Worm (Caenorhabditis elegans) whole organism, L4 larva: Measurements from ENCODE around the gene F54E7.9.

ENCODE experiments used
- F10B5.3 ChIP-seq: sonication (generic microtip); optimal IDR thresholded peaks from 2 replicates; lab custom pipeline; 2016; ENCODE audit warnings: mild to moderate bottlenecking, missing genetic modification characterization, missing compliant biosample characterization
- F26F4.8 ChIP-seq: fragments of 200-800 bp; sonication (Bioruptor generic); conservative IDR thresholded peaks from 2 replicates; pipeline ENCODE4 v1.3.6; 2022; ENCODE audit warnings: missing genetic modification characterization, missing compliant biosample characterization
- F37D6.2 ChIP-seq: sonication (generic microtip); optimal IDR thresholded peaks from 2 replicates; lab custom pipeline; 2016; ENCODE audit warnings: mild to moderate bottlenecking, missing genetic modification characterization, missing compliant biosample characterization
- F44E2.7 ChIP-seq: fragments of 200-800 bp; sonication (Bioruptor generic); IDR thresholded peaks from 2 replicates; pipeline ENCODE4 v2.1.2; 2022; ENCODE audit warnings: missing genetic modification characterization, missing compliant biosample characterization
- F49E8.2 ChIP-seq: sonication (generic microtip); optimal IDR thresholded peaks from 2 replicates; lab custom pipeline; 2016; ENCODE audit warnings: missing compliant biosample characterization, mild to moderate bottlenecking, missing genetic modification characterization, borderline replicate concordance
- T20F7.1 ChIP-seq: fragments of 200-800 bp; sonication (Bioruptor generic); optimal IDR thresholded peaks from 2 replicates; lab custom pipeline; 2018; ENCODE audit warnings: mild to moderate bottlenecking, missing genetic modification characterization, missing compliant biosample characterization
- Y105C5A.15 ChIP-seq: fragments of 200-800 bp; sonication (Bioruptor generic); IDR thresholded peaks from 2 replicates; pipeline ENCODE4 v1.3.6; 2022; ENCODE audit warnings: missing genetic modification characterization, missing compliant biosample characterization
- Y48G9A.11 ChIP-seq: fragments of 200-800 bp; sonication (Bioruptor generic); IDR thresholded peaks from 2 replicates; pipeline ENCODE4 v1.3.6; 2022; ENCODE audit warnings: missing genetic modification reagents, missing genetic modification characterization, missing compliant biosample characterization
- Y75B8A.6 ChIP-seq: fragments of 200-800 bp; sonication (Bioruptor generic); IDR thresholded peaks from 2 replicates; pipeline ENCODE4 v1.3.6; 2022; ENCODE audit warnings: missing genetic modification reagents, missing genetic modification characterization, missing compliant biosample characterization
- ZK546.5 ChIP-seq, 2 experiments: sonication (generic microtip); optimal IDR thresholded peaks; 2 replicates each; lab custom pipeline; 2017; ENCODE audit warnings: missing biosample characterization in 2 of 2, missing genetic modification characterization in 2 of 2
- aly-2 ChIP-seq: sonication (generic microtip); optimal IDR thresholded peaks from 2 replicates; lab custom pipeline; 2018; ENCODE audit warnings: missing biosample characterization, missing genetic modification characterization
- ceh-62 ChIP-seq: sonication (generic microtip); optimal IDR thresholded peaks from 2 replicates; lab custom pipeline; 2017; ENCODE audit warnings: missing biosample characterization, missing genetic modification characterization
- ceh-82 ChIP-seq: sonication (generic microtip); optimal IDR thresholded peaks from 2 replicates; lab custom pipeline; 2017; ENCODE audit warnings: missing biosample characterization, missing genetic modification characterization
- ces-1 ChIP-seq: fragments of 150-350 bp; sonication (generic microtip); optimal IDR thresholded peaks from 4 replicates; lab custom pipeline; 2014; ENCODE audit warnings: missing biosample characterization, missing genetic modification reagents, missing genetic modification characterization
- cey-2 ChIP-seq: sonication (generic microtip); optimal IDR thresholded peaks from 3 replicates; lab custom pipeline; 2017; ENCODE audit warnings: missing genetic modification characterization, mild to moderate bottlenecking, missing compliant biosample characterization, antibody characterized with exemption, borderline replicate concordance; ENCODE audit not compliant: insufficient read depth
- ctbp-1 ChIP-seq: fragments of 200-800 bp; sonication (Bioruptor generic); IDR thresholded peaks from 2 replicates; pipeline ENCODE4 v1.3.6; 2022; ENCODE audit warnings: missing genetic modification reagents, missing genetic modification characterization, missing compliant biosample characterization
- daf-16 ChIP-seq, 3 experiments: sonication (generic microtip); optimal IDR thresholded peaks; 2 replicates each; lab custom pipeline; 2016 to 2017; ENCODE audit warnings: missing genetic modification characterization in 3 of 3, missing genetic modification reagents in 3 of 3, mild to moderate bottlenecking in 2 of 3, missing compliant biosample characterization in 2 of 3, missing biosample characterization in 1 of 3, moderate library complexity in 1 of 3
- daf-8 ChIP-seq: fragments of 200-800 bp; sonication (Bioruptor generic); IDR thresholded peaks from 2 replicates; pipeline ENCODE4 v1.3.6; 2022; ENCODE audit warnings: missing genetic modification characterization, missing compliant biosample characterization
- dmd-9 ChIP-seq: fragments of 200-800 bp; sonication (Bioruptor generic); IDR thresholded peaks from 2 replicates; pipeline ENCODE4 v1.3.6; 2022; ENCODE audit warnings: missing genetic modification reagents, missing genetic modification characterization, missing compliant biosample characterization
- dpl-1 ChIP-seq: fragments of 150-350 bp; optimal IDR thresholded peaks from 2 replicates; lab custom pipeline; 2014; ENCODE audit warnings: missing biosample characterization, missing genetic modification reagents, missing genetic modification characterization
- egl-43 ChIP-seq: fragments of 200-800 bp; sonication (Bioruptor generic); IDR thresholded peaks from 2 replicates; pipeline ENCODE4 v1.3.6; 2022; ENCODE audit warnings: missing genetic modification reagents, missing genetic modification characterization, missing compliant biosample characterization
- fkh-10 ChIP-seq: fragments of 150-350 bp; optimal IDR thresholded peaks from 2 replicates; lab custom pipeline; 2014; ENCODE audit warnings: missing biosample characterization, missing genetic modification reagents, missing genetic modification characterization
- gei-8 ChIP-seq: fragments of 200-800 bp; sonication (Bioruptor generic); optimal IDR thresholded peaks from 2 replicates; lab custom pipeline; 2018; ENCODE audit warnings: mild to moderate bottlenecking, missing genetic modification characterization, missing compliant biosample characterization
- hlh-11 ChIP-seq: fragments of 200-800 bp; sonication (Bioruptor generic); optimal IDR thresholded peaks from 2 replicates; lab custom pipeline; 2018; ENCODE audit warnings: mild to moderate bottlenecking, missing genetic modification characterization, missing compliant biosample characterization
- hlh-30 ChIP-seq: sonication (generic microtip); optimal IDR thresholded peaks from 2 replicates; lab custom pipeline; 2017; ENCODE audit warnings: antibody characterized with exemption, mild to moderate bottlenecking, missing genetic modification characterization, missing compliant biosample characterization; ENCODE audit not compliant: insufficient read depth
- lin-13 ChIP-seq: fragments of 150-350 bp; optimal IDR thresholded peaks from 2 replicates; lab custom pipeline; 2014; ENCODE audit warnings: missing biosample characterization, missing genetic modification reagents, missing genetic modification characterization
- lin-29 ChIP-seq: fragments of 200-800 bp; sonication (Bioruptor generic); IDR thresholded peaks from 2 replicates; pipeline ENCODE4 v1.3.6; 2022; ENCODE audit warnings: missing genetic modification reagents, missing genetic modification characterization, missing compliant biosample characterization
- lin-38 ChIP-seq: fragments of 200-800 bp; sonication (Bioruptor generic); IDR thresholded peaks from 2 replicates; pipeline ENCODE4 v1.3.6; 2022; ENCODE audit warnings: missing genetic modification reagents, missing genetic modification characterization, missing compliant biosample characterization
- lsy-2 ChIP-seq, 2 experiments: fragments of 150-350 bp in 1 of 2; sonication (generic microtip) in 1 of 2; optimal IDR thresholded peaks; 2 replicates each; lab custom pipeline; 2014 to 2017; ENCODE audit warnings: missing biosample characterization in 2 of 2, missing genetic modification characterization in 2 of 2
- madf-9 ChIP-seq: fragments of 200-800 bp; sonication (Bioruptor generic); conservative IDR thresholded peaks from 2 replicates; pipeline ENCODE4 v1.3.6; 2022; ENCODE audit warnings: missing genetic modification reagents, missing genetic modification characterization, missing compliant biosample characterization
- mes-2 ChIP-seq: sonication (generic microtip); optimal IDR thresholded peaks from 2 replicates; lab custom pipeline; 2016; ENCODE audit warnings: missing genotype, mild to moderate bottlenecking, missing genetic modification characterization, missing compliant biosample characterization; ENCODE audit not compliant: poor library complexity, severe bottlenecking
- mxl-3 ChIP-seq: fragments of 200-800 bp; sonication (Bioruptor generic); optimal IDR thresholded peaks from 2 replicates; lab custom pipeline; 2018; ENCODE audit warnings: mild to moderate bottlenecking, missing genetic modification characterization, missing compliant biosample characterization
- nhr-10 ChIP-seq: fragments of 150-350 bp; optimal IDR thresholded peaks from 2 replicates; lab custom pipeline; 2014; ENCODE audit warnings: missing biosample characterization, missing genetic modification characterization
- nhr-11 ChIP-seq: fragments of 150-350 bp; optimal IDR thresholded peaks from 2 replicates; lab custom pipeline; 2014; ENCODE audit warnings: missing biosample characterization, missing genetic modification characterization
- nhr-42 ChIP-seq: fragments of 200-800 bp; sonication (Bioruptor generic); IDR thresholded peaks from 2 replicates; pipeline ENCODE4 v1.3.6; 2022; ENCODE audit warnings: missing genetic modification characterization, missing compliant biosample characterization
- nhr-6 ChIP-seq: fragments of 150-350 bp; optimal IDR thresholded peaks from 2 replicates; lab custom pipeline; 2014; ENCODE audit warnings: missing biosample characterization, missing genetic modification characterization
- nhr-76 ChIP-seq: fragments of 150-350 bp; optimal IDR thresholded peaks from 2 replicates; lab custom pipeline; 2014; ENCODE audit warnings: missing biosample characterization, missing genetic modification characterization
- nhr-77 ChIP-seq: fragments of 150-350 bp; optimal IDR thresholded peaks from 2 replicates; lab custom pipeline; 2014; ENCODE audit warnings: missing biosample characterization, missing genetic modification characterization
- php-3 ChIP-seq: fragments of 200-800 bp; sonication (Bioruptor generic); IDR thresholded peaks from 2 replicates; pipeline ENCODE4 v1.3.6; 2022; ENCODE audit warnings: missing genetic modification reagents, missing genetic modification characterization, missing compliant biosample characterization
- pqm-1 ChIP-seq: sonication (generic microtip); optimal IDR thresholded peaks from 2 replicates; lab custom pipeline; 2017; ENCODE audit warnings: missing biosample characterization, missing genetic modification characterization
- saeg-2 ChIP-seq: fragments of 200-800 bp; sonication (Bioruptor generic); IDR thresholded peaks from 2 replicates; pipeline ENCODE4 v1.3.6; 2022; ENCODE audit warnings: missing genetic modification reagents, missing genetic modification characterization, missing compliant biosample characterization
- set-16 ChIP-seq: fragments of 200-800 bp; sonication (Bioruptor generic); IDR thresholded peaks from 2 replicates; pipeline ENCODE4 v1.3.6; 2022; ENCODE audit warnings: missing genetic modification reagents, missing genetic modification characterization, missing compliant biosample characterization
- skn-1 ChIP-seq: fragments of 150-350 bp; optimal IDR thresholded peaks from 2 replicates; lab custom pipeline; 2014; ENCODE audit warnings: missing biosample characterization, missing genetic modification characterization
- unc-130 ChIP-seq: sonication (generic microtip); optimal IDR thresholded peaks from 2 replicates; lab custom pipeline; 2016; ENCODE audit warnings: missing genetic modification reagents, missing genetic modification characterization, missing compliant biosample characterization
- zag-1 ChIP-seq: fragments of 150-350 bp; optimal IDR thresholded peaks from 2 replicates; lab custom pipeline; 2014; ENCODE audit warnings: missing biosample characterization, missing genetic modification characterization
- zfp-3 ChIP-seq: fragments of 200-800 bp; sonication (Bioruptor generic); conservative IDR thresholded peaks from 2 replicates; pipeline ENCODE4 v1.3.6; 2022; ENCODE audit warnings: missing genetic modification reagents, missing genetic modification characterization, missing compliant biosample characterization
- zip-2 ChIP-seq: fragments of 150-350 bp; optimal IDR thresholded peaks from 2 replicates; lab custom pipeline; 2014; ENCODE audit warnings: missing biosample characterization, missing genetic modification characterization

Gene F54E7.9

DNA sequence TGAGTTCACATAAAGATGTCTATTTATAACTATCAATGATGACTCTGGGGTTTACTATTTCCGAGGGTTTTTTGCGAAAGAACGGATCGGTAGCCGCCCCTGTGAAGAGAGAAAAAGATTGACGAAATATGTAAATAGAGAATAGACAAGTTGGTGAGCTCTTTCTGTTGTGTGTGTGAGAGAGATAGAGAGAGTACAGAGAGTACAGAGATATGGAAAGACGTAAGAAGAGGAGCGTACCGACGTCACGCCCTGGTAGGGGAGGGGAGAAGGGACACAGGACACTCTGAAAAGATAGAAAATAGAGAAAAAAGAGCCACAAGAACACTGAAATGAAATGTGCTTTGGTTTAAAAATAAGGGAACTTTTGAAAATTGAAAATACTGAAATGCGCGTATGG lies 10.6 kb upstream of the F54E7.9 start (continued):
- no peak for TF ChIP-seq zfp-3
- TF ChIP-seq nhr-77 (tag; lab: Kevin White, UChicago) = no peak
- TF ChIP-seq egl-43 (GFP tag; lab: Robert Waterston, UW) = no peak
- no peak for TF ChIP-seq F44E2.7 (GFP tag; lab: Robert Waterston, UW)
- no peak for TF ChIP-seq mxl-3 (GFP tag; lab: Kevin White, UChicago)
- TF ChIP-seq, all 104 proteins: peak for 18

DNA sequence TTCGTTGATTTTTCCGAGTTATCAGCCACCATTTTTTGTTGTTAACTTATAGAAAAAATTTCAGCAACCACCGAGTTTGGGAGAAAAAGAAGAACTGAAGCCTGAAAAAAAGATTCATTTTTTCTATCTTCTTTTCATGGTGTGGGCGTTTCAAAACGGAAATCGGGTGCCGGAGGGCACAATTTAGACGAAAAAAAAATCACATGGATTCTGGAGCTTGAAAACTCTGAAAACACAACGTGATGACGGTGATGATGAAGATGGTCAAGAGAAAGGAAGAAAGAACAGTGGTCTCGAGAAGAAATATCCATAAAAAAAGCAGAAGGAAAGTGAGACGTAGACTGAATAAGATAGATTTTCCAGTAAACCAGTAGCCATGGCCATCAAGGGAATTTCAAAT lies 6.3 kb upstream of the F54E7.9 start, which contains the start of gene rcan-1:
rcan-1 (minus strand) TSS at position 101 of the 400 bp plus-strand sequence.
- TF ChIP-seq php-3 (GFP tag; lab: Robert Waterston, UW) (no peak), Y105C5A.15 (GFP tag; lab: Robert Waterston, UW) (no peak), ctbp-1 (no peak), mes-2 (tag; lab: Kevin White, UChicago) (no peak), F37D6.2 (tag; lab: Kevin White, UChicago) (no peak), Y48G9A.11 (GFP tag; lab: Robert Waterston, UW) (no peak), Y75B8A.6 (GFP tag; lab: Robert Waterston, UW) (no peak), F10B5.3 (tag; lab: Kevin White, UChicago) (no peak), pqm-1 (tag; lab: Kevin White, UChicago) (no peak), unc-130 (GFP tag; lab: Kevin White, UChicago) (no peak), saeg-2 (GFP tag; lab: Robert Waterston, UW) (no peak), cey-2 (no peak), ces-1 (GFP tag; lab: Kevin White, UChicago) (no peak), dpl-1 (GFP tag; lab: Kevin White, UChicago) (no peak), nhr-11 (tag; lab: Kevin White, UChicago) (no peak), ceh-62 (tag; lab: Kevin White, UChicago) (no peak), set-16 (GFP tag; lab: Robert Waterston, UW) (no peak), nhr-6 (tag; lab: Kevin White, UChicago) (no peak), hlh-30 (no peak)
- TF ChIP-seq, all 104 proteins: peak for 0

DNA sequence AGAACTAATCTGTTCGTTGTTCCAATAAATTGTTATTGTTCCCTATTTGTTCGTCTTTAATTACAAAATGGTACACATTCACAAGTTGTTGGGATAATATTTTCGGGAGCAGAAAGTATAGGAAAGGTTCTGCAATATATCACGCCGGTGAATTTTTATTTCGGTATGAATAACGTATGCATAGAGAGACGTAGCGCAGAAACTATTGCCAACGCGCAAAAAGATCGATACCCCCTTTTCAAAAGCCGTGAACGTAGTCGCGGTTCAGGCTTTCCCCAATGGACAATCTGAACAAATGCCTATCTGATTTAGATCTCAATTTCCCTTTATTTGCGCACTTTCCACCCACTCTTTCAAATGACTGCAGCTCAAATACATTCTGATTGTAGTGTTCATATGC lies 2.5 kb upstream of the F54E7.9 start, which contains the start of gene pst-2:
pst-2 (plus strand) TSS at position 293 of the 400 bp plus-strand sequence.
- TF ChIP-seq zip-2 (no peak), T20F7.1 (GFP tag; lab: Kevin White, UChicago) (no peak), daf-8 (GFP tag; lab: Robert Waterston, UW) (no peak), skn-1 (tag; lab: Kevin White, UChicago) (no peak), nhr-10 (tag; lab: Kevin White, UChicago) (no peak), lin-13 (GFP tag; lab: Kevin White, UChicago) (no peak), madf-9 (GFP tag; lab: Robert Waterston, UW) (no peak), dmd-9 (no peak), daf-16 (GFP tag; optimal IDR thresholded peaks at IDR 0.05; lab: Kevin White, UChicago) (no peak), daf-16 (tag; optimal IDR thresholded peaks at IDR 0.05; lab: Kevin White, UChicago) (no peak), zag-1 (no peak), F37D6.2 (tag; lab: Kevin White, UChicago) (no peak), lsy-2 (tag; optimal IDR thresholded peaks at IDR 0.05; lab: Kevin White, UChicago) (no peak), gei-8 (GFP tag; lab: Kevin White, UChicago) (no peak), pqm-1 (tag; lab: Kevin White, UChicago) (no peak), F26F4.8 (GFP tag; lab: Robert Waterston, UW) (no peak), saeg-2 (GFP tag; lab: Robert Waterston, UW) (no peak), nhr-77 (tag; lab: Kevin White, UChicago) (no peak), mxl-3 (GFP tag; lab: Kevin White, UChicago) (no peak), lin-29 (no peak), lin-38 (GFP tag; lab: Robert Waterston, UW) (peak; percentile 77), ZK546.5 (tag; optimal IDR thresholded peaks at IDR 0.05; lab: Kevin White, UChicago) (no peak), hlh-11 (tag; lab: Kevin White, UChicago) (no peak), fkh-10 (GFP tag; lab: Kevin White, UChicago) (no peak), egl-43 (GFP tag; lab: Robert Waterston, UW) (no peak), Y75B8A.6 (GFP tag; lab: Robert Waterston, UW) (no peak), F49E8.2 (tag; lab: Kevin White, UChicago) (peak; percentile 38), nhr-42 (GFP tag; lab: Robert Waterston, UW) (no peak), ceh-82 (tag; lab: Kevin White, UChicago) (no peak), nhr-76 (tag; lab: Kevin White, UChicago) (no peak), ceh-62 (tag; lab: Kevin White, UChicago) (no peak), F10B5.3 (tag; lab: Kevin White, UChicago) (no peak), aly-2 (tag; lab: Kevin White, UChicago) (no peak)
